Worm (Caenorhabditis elegans): ENCODE measurements around the gene ceph-41.

ceph-41 gene

DNA sequence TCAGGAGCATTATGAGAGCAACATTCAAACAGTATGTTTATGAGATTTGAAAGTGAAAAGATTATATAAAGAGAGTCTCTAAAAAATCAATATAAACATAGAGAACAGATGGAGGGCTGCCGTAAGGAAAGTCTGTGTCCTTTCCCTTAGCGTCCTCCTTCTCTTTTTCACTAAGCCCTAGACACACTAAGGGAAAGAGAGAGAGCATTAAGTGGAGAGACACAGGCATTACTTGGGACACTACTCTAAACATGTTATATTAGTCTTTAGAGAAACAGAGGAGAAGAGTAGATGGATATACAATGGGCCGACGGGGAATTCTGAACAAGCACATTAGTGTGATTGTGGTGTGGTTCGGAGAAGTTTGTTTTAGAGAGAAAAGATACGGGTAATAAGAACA lies 30.6 kb upstream of the ceph-41 start:
- peak; percentile 75 for TF ChIP-seq ces-1 (GFP tag; optimal IDR thresholded peaks at IDR 0.05)
- TF ChIP-seq flh-1 (GFP tag; optimal IDR thresholded peaks at IDR 0.05), result no peak
- TF ChIP-seq mep-1 (tag; optimal IDR thresholded peaks at IDR 0.05), result no peak

DNA sequence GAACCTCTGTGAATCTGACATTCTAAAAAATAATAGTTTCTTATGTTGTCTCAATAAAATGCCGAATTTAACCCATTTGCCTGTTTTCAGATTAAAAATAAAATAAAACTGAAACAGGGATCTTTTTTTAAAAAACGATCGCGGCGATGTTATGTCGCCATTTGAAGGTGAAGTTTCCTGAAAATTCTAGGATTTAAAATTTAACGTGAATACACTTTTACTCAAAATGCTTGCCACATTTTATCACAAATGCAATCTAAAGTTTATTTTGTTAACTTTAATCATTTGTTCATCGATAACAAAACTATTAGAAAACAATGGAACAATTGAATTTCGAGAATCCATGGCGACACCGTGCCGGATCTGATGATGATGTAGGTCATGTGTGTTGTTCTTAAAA lies 27.4 kb upstream of the ceph-41 start, which contains the start of gene Y42H9AR.2:
Gene Y42H9AR.2, plus strand, starts transcription at position 301 of the 400 bp plus-strand sequence.
- TF ChIP-seq pha-4 (tag; optimal IDR thresholded peaks at IDR 0.05) (no peak), mls-2 (tag; optimal IDR thresholded peaks at IDR 0.05) (no peak), tbx-8 (GFP tag; optimal IDR thresholded peaks at IDR 0.05) (no peak), ztf-11 (tag; optimal IDR thresholded peaks at IDR 0.05) (no peak), bed-3 (GFP tag; optimal IDR thresholded peaks at IDR 0.05) (no peak), lsy-2 (tag; optimal IDR thresholded peaks at IDR 0.05) (no peak), mep-1 (tag; optimal IDR thresholded peaks at IDR 0.05) (no peak), hlh-1 (tag; optimal IDR thresholded peaks at IDR 0.05) (no peak), ham-2 (GFP tag; optimal IDR thresholded peaks at IDR 0.05) (no peak), ceh-83 (GFP tag; optimal IDR thresholded peaks at IDR 0.05) (no peak)

DNA sequence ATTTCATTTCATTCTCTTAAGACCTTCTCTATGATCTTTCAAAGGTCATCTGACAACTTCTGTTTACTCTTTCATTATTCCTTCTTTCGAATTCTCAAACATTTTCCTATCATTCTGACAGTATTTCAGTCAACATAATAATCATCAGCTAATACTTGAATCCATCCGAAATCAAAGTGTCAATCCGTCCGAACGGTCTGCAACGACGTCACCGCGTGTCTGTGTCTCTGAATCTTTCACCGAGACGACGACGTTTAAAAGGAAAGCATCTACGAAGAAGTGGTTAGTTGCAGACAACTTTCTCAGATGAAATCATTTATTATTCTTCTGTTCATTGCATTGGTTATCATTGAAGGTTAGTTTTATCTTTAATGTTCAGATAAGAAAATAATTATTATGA lies 24.8 kb upstream of the ceph-41 start, which contains the start of gene Y42H9AR.5:
Gene Y42H9AR.5, plus strand, starts transcription at position 301 of the 400 bp plus-strand sequence.
- TF ChIP-seq tbx-8 (GFP tag; optimal IDR thresholded peaks at IDR 0.05) (no peak), drap-1 (GFP tag; optimal IDR thresholded peaks at IDR 0.05) (no peak), mab-5 (tag; optimal IDR thresholded peaks at IDR 0.05) (no peak), elt-3 (tag; optimal IDR thresholded peaks at IDR 0.05) (no peak), ceh-39 (tag; optimal IDR thresholded peaks at IDR 0.05) (no peak), nhr-2 (tag; optimal IDR thresholded peaks at IDR 0.05) (no peak), nhr-12 (tag; optimal IDR thresholded peaks at IDR 0.05) (no peak), pha-4 (tag; optimal IDR thresholded peaks at IDR 0.05) (no peak), sptf-1 (tag; optimal IDR thresholded peaks at IDR 0.05) (no peak), cnd-1 (tag; optimal IDR thresholded peaks at IDR 0.05) (no peak)

DNA sequence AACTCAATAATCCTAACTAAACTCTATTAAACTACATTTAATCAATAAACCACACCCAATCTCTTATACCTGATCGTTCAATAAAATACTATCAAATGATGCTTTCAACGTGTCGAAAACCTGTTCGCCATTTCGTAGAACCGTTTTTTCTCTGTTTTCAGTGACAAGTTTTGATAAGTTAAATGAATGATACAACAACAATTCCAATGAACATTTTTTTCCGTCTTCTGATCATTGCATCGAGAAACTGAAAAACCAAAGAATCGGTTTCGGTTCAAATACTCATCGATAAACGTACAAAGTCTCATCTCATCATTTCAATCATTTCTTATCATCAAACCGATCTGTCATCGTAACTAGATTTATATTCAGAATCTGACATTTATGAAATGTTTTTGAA lies 23.8 kb upstream of the ceph-41 start:
- TF ChIP-seq elt-1 (tag; optimal IDR thresholded peaks at IDR 0.05; ENCODE audit: borderline replicate concordance, insufficient read depth) (no peak), lsy-2 (tag; optimal IDR thresholded peaks at IDR 0.05) (no peak), flh-1 (GFP tag; optimal IDR thresholded peaks at IDR 0.05) (no peak), snpc-4 (tag; optimal IDR thresholded peaks at IDR 0.05) (no peak), nhr-2 (tag; optimal IDR thresholded peaks at IDR 0.05) (no peak), ztf-11 (tag; optimal IDR thresholded peaks at IDR 0.05) (no peak), ceh-43 (GFP tag; optimal IDR thresholded peaks at IDR 0.05) (no peak), unc-120 (tag; optimal IDR thresholded peaks at IDR 0.05; ENCODE audit: poor library complexity, severe bottlenecking) (no peak), sem-2 (GFP tag; optimal IDR thresholded peaks at IDR 0.05) (no peak), mep-1 (tag; optimal IDR thresholded peaks at IDR 0.05) (no peak), zip-8 (tag; optimal IDR thresholded peaks at IDR 0.05) (no peak), unc-39 (tag; optimal IDR thresholded peaks at IDR 0.05) (no peak), unc-62 (GFP tag; optimal IDR thresholded peaks at IDR 0.05) (no peak), cnd-1 (tag; optimal IDR thresholded peaks at IDR 0.05) (no peak), ceh-83 (GFP tag; optimal IDR thresholded peaks at IDR 0.05) (no peak), bed-3 (GFP tag; optimal IDR thresholded peaks at IDR 0.05) (no peak), mab-5 (tag; optimal IDR thresholded peaks at IDR 0.05) (no peak)

DNA sequence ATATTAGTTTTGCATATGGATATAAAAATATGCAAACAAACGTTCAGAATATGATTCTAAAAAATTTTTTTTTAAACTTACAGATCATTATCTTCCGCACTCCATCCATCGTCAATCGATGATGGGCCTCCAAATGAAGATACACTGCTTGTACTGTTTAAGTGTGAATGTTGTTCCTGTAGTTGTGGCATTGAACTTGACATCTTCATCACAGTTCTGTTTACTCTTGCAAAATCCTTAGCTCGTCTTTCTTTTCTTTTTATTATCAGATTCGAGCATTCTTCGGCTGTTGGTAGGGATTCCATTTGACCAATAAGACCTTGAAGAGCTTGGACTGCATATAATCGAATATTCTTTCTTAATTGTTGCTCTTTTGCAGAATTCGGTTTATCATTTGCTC lies 21.9 kb upstream of the ceph-41 start:
- TF ChIP-seq nhr-2 (tag; optimal IDR thresholded peaks at IDR 0.05), result no peak

DNA sequence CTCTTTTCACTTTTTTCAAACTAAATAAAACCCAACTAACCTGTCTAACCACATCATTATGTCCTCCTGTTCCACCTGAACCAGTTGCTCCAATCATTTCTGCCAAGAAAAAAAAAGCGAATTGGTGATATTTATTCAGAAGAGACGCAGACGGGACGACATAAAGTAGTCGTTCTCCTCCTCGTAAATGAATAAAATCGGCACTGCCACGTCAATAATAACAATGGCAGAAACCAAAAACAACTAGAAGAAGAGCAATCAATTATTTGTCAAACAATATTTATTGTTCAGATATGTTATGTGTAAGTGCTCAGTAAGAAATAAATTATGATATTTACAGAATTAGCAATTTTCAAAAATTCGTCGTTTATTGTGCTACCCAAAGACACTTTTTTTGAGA lies 19.5 kb upstream of the ceph-41 start, which contains the start of gene rabs-5:
Gene rabs-5, minus strand, starts transcription at position 101 of the 400 bp plus-strand sequence.
- TF ChIP-seq M03D4.4 (tag; optimal IDR thresholded peaks at IDR 0.05), result no peak
- peak; percentile 11 for TF ChIP-seq ces-1 (GFP tag; optimal IDR thresholded peaks at IDR 0.05)

DNA sequence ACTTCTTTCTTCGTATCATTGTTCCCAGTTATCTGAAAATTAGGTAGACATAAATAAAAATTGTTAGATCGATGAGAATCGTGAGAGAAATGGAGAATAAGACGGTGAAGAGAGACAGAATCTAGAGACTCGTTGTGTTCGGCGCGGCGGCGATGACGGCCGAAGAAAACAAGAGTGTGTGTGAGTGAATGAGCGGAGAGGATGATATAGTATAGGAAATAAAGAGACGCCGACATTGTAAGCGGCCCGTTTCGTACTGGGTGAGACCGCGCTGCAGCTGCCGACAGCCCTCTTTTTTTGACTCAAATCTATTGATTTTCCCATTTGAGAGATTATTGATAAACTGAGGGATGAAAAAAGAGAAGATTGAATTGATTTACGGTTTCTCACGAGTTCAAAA lies 14.8 kb upstream of the ceph-41 start, which contains the start of gene Y42H9AR.4:
Gene Y42H9AR.4, minus strand, starts transcription at position 32 of the 400 bp plus-strand sequence.
- TF ChIP-seq lin-32 (GFP tag; optimal IDR thresholded peaks at IDR 0.05) (peak; percentile 65), nhr-76 (tag; optimal IDR thresholded peaks at IDR 0.05) (no peak), lin-13 (tag; optimal IDR thresholded peaks at IDR 0.05) (no peak), tbx-8 (GFP tag; optimal IDR thresholded peaks at IDR 0.05) (no peak), mls-2 (tag; optimal IDR thresholded peaks at IDR 0.05) (no peak), cnd-1 (tag; optimal IDR thresholded peaks at IDR 0.05) (no peak), flh-1 (GFP tag; optimal IDR thresholded peaks at IDR 0.05) (no peak), nhr-12 (tag; optimal IDR thresholded peaks at IDR 0.05) (no peak), unc-120 (tag; optimal IDR thresholded peaks at IDR 0.05; ENCODE audit: poor library complexity, severe bottlenecking) (peak; percentile 67), unc-39 (tag; optimal IDR thresholded peaks at IDR 0.05) (no peak), blmp-1 (tag; optimal IDR thresholded peaks at IDR 0.05) (peak; percentile 2), M03D4.4 (tag; optimal IDR thresholded peaks at IDR 0.05) (no peak), drap-1 (GFP tag; optimal IDR thresholded peaks at IDR 0.05) (no peak), ces-1 (GFP tag; optimal IDR thresholded peaks at IDR 0.05) (no peak)

Measured in whole organism, mixed stage, embryonic.